2 fruit fly cellular contexts compared by ENCODE assay signal in the genomic region with DNA sequence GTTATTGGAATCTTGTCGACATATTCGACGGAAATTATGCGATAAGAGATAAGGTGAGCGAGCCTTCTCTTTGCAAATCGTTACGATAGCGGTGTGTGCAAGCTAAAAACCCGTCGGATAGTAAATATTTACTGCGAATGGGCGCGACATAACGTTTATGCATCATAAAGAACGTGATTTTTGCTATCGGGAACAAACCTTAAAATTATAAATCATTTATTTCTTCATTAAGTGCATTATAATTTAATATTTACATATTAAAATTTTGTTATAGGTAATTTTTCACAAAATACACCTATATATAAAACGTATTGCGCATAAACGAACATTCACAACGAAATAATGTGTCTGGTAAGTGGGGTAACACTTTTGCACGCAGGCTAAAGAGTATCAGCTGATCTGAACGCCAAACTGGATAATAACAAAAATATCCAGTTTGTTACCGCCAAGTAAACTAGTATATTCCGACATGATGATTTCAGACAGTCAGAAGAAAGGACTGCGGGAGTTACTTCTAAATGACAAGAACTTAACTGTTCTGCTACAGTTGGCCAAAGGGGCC.
TF ChIP-seq lines count a peak whose summit lies in the region.

A gene (minus strand): TSS at position 122 of the 562 bp plus-strand sequence.
A gene (plus strand): TSS at position 412 of the 562 bp plus-strand sequence.

TF ChIP-seq in whole organism, embryonic, 481 proteins besides CTCF, POLR2A, EP300 and RAD21 (continued from another document and continues in another):
- TF ChIP-seq tio (GFP tag; optimal IDR thresholded peaks at IDR 0.05; lab: Kevin White, UChicago) (no peak), CG12391 (tag; optimal IDR thresholded peaks at IDR 0.05; lab: Kevin White, UChicago) (peak; percentile 98), Blimp-1 (GFP tag; optimal IDR thresholded peaks at IDR 0.05; lab: Kevin White, UChicago) (peak; percentile 93), Lim3 (GFP tag; IDR thresholded peaks at IDR 0.05; lab: Robert Waterston, UW) (peak; percentile 29; the same call in 1 of the 2 replicates), nau (GFP tag; optimal IDR thresholded peaks at IDR 0.05; lab: Kevin White, UChicago) (no peak), twi (tag; optimal IDR thresholded peaks at IDR 0.05; lab: Kevin White, UChicago) (peak; percentile 88), CG17829 (tag; optimal IDR thresholded peaks at IDR 0.05; lab: Kevin White, UChicago) (peak; percentile 97), sisA (GFP tag; IDR thresholded peaks at IDR 0.05; lab: Robert Waterston, UW) (peak; percentile 81), mam (GFP tag; optimal IDR thresholded peaks at IDR 0.05; lab: Kevin White, UChicago) (peak; percentile 47), inv (GFP tag; IDR thresholded peaks at IDR 0.05; lab: Robert Waterston, UW; ENCODE audit: partially characterized antibody) (no peak), aop (GFP tag; IDR thresholded peaks at IDR 0.05; lab: Robert Waterston, UW) (peak; percentile 26; the same call in 1 of the 2 replicates), bowl (GFP tag; IDR thresholded peaks at IDR 0.05; lab: Robert Waterston, UW) (peak; percentile 85), Dref (GFP tag; IDR thresholded peaks at IDR 0.05; lab: Robert Waterston, UW) (no peak), CG18262 (tag; optimal IDR thresholded peaks at IDR 0.05; lab: Kevin White, UChicago) (peak; percentile 97), CG9727 (GFP tag; optimal IDR thresholded peaks at IDR 0.05; lab: Kevin White, UChicago) (peak; percentile 97), CG1832 (GFP tag; optimal IDR thresholded peaks at IDR 0.05; lab: Kevin White, UChicago) (no peak), sna (GFP tag; IDR thresholded peaks at IDR 0.05; lab: Robert Waterston, UW; ENCODE audit: partially characterized antibody) (no peak), amos (GFP tag; IDR thresholded peaks at IDR 0.05; lab: Robert Waterston, UW; ENCODE audit: partially characterized antibody) (no peak), CG4404 (GFP tag; IDR thresholded peaks at IDR 0.05; lab: Robert Waterston, UW) (peak; percentile 65), CG34376 (GFP tag; optimal IDR thresholded peaks at IDR 0.05; lab: Kevin White, UChicago) (peak; percentile 98), Dip2 (GFP tag; IDR thresholded peaks at IDR 0.05; lab: Robert Waterston, UW) (no peak), Myb (GFP tag; optimal IDR thresholded peaks at IDR 0.05; lab: Kevin White, UChicago) (peak; percentile 34), B-H1 (GFP tag; IDR thresholded peaks at IDR 0.05; lab: Robert Waterston, UW) (peak; percentile 87), CoRest (tag; optimal IDR thresholded peaks at IDR 0.05; lab: Kevin White, UChicago) (peak; percentile 97), CG4360 (GFP tag; IDR thresholded peaks at IDR 0.05; lab: Robert Waterston, UW) (peak; percentile 72), Bteb2 (GFP tag; optimal IDR thresholded peaks at IDR 0.05; lab: Kevin White, UChicago) (peak; percentile 77), CG31365 (tag; optimal IDR thresholded peaks at IDR 0.05; lab: Kevin White, UChicago) (peak; percentile 77), oc (tag; optimal IDR thresholded peaks at IDR 0.05; lab: Kevin White, UChicago) (peak; percentile 95), shn (GFP tag; optimal IDR thresholded peaks at IDR 0.05; lab: Kevin White, UChicago) (no peak), gt (GFP tag; IDR thresholded peaks at IDR 0.05; lab: Robert Waterston, UW) (peak; percentile 71), CG16779 (GFP tag; IDR thresholded peaks at IDR 0.05; lab: Robert Waterston, UW) (peak; percentile 83), CG11504 (tag; optimal IDR thresholded peaks at IDR 0.05; lab: Kevin White, UChicago) (peak; percentile 95), vfl (GFP tag; optimal IDR thresholded peaks at IDR 0.05; lab: Kevin White, UChicago) (peak; percentile 70), sens (GFP tag; lab: Kevin White, UChicago) (no peak), CG14014 (GFP tag; IDR thresholded peaks at IDR 0.05; lab: Robert Waterston, UW) (peak; percentile 96), CG6683 (GFP tag; optimal IDR thresholded peaks at IDR 0.05; lab: Kevin White, UChicago) (peak; percentile 92), ara (GFP tag; IDR thresholded peaks at IDR 0.05; lab: Robert Waterston, UW) (peak; percentile 94), so (GFP tag; IDR thresholded peaks at IDR 0.05; lab: Robert Waterston, UW) (peak; percentile 95), BEAF-32 (GFP tag; optimal IDR thresholded peaks at IDR 0.05; lab: Kevin White, UChicago) (peak; percentile 37), trem (tag; optimal IDR thresholded peaks at IDR 0.05; lab: Kevin White, UChicago) (peak; percentile 93), gem (tag; optimal IDR thresholded peaks at IDR 0.05; lab: Kevin White, UChicago) (peak; percentile 98), Ptx1 (GFP tag; IDR thresholded peaks at IDR 0.05; lab: Robert Waterston, UW) (peak; percentile 93), CG11695 (GFP tag; IDR thresholded peaks at IDR 0.05; lab: Robert Waterston, UW) (peak; percentile 97), ttk (GFP tag; IDR thresholded peaks at IDR 0.05; lab: Robert Waterston, UW) (peak; percentile 93), CG43689 (GFP tag; IDR thresholded peaks at IDR 0.05; lab: Robert Waterston, UW) (peak; percentile 84), CG10979 (tag; optimal IDR thresholded peaks at IDR 0.05; lab: Kevin White, UChicago) (peak; percentile 96), hbn (GFP tag; IDR thresholded peaks at IDR 0.05; lab: Robert Waterston, UW; ENCODE audit: partially characterized antibody) (no peak), Taf1 (GFP tag; IDR thresholded peaks at IDR 0.05; lab: Robert Waterston, UW) (peak; percentile 86), Ssrp (tag; optimal IDR thresholded peaks at IDR 0.05; lab: Kevin White, UChicago) (peak; percentile 94), ab (GFP tag; optimal IDR thresholded peaks at IDR 0.05; lab: Kevin White, UChicago) (no peak), CG14050 (GFP tag; IDR thresholded peaks at IDR 0.05; lab: Robert Waterston, UW) (peak; percentile 95), rib (GFP tag; IDR thresholded peaks at IDR 0.05; lab: Robert Waterston, UW) (peak; percentile 94), tin (GFP tag; optimal IDR thresholded peaks at IDR 0.05; lab: Kevin White, UChicago) (peak; percentile 86), br (optimal IDR thresholded peaks at IDR 0.05; lab: Kevin White, UChicago) (no peak), hkb (optimal IDR thresholded peaks at IDR 0.05; lab: Kevin White, UChicago) (no peak), hkb (GFP tag; IDR thresholded peaks at IDR 0.05; lab: Robert Waterston, UW) (peak; percentile 96), Hey (tag; optimal IDR thresholded peaks at IDR 0.05; lab: Kevin White, UChicago) (no peak), sqz (GFP tag; optimal IDR thresholded peaks at IDR 0.05; lab: Kevin White, UChicago) (peak; percentile 94), ind (GFP tag; optimal IDR thresholded peaks at IDR 0.05; lab: Kevin White, UChicago) (no peak), CG12071 (GFP tag; optimal IDR thresholded peaks at IDR 0.05; lab: Kevin White, UChicago) (peak; percentile 88), CG15011 (GFP tag; optimal IDR thresholded peaks at IDR 0.05; lab: Kevin White, UChicago) (no peak), CG6765 (GFP tag; optimal IDR thresholded peaks at IDR 0.05; lab: Kevin White, UChicago) (peak; percentile 94), CG7372 (GFP tag; IDR thresholded peaks at IDR 0.05; lab: Robert Waterston, UW) (peak; percentile 93)

TF ChIP-seq in whole organism, prepupa, 60 proteins besides CTCF, POLR2A, EP300 and RAD21 (continued from another document):
- no peak for TF ChIP-seq Hr39 (GFP tag; optimal IDR thresholded peaks at IDR 0.05; lab: Kevin White, UChicago)
- TF ChIP-seq fd59A (GFP tag; optimal IDR thresholded peaks at IDR 0.05; lab: Kevin White, UChicago): peak; percentile 85
- peak; percentile 94 for TF ChIP-seq Lpt (GFP tag; optimal IDR thresholded peaks at IDR 0.05; lab: Kevin White, UChicago)
- no peak for TF ChIP-seq CG8319 (GFP tag; optimal IDR thresholded peaks at IDR 0.05; lab: Kevin White, UChicago)
- TF ChIP-seq Ets21C (GFP tag; optimal IDR thresholded peaks at IDR 0.05; lab: Kevin White, UChicago): no peak
- TF ChIP-seq spab (GFP tag; optimal IDR thresholded peaks at IDR 0.05; lab: Kevin White, UChicago): peak; percentile 90
- peak; percentile 84 for TF ChIP-seq lz (GFP tag; optimal IDR thresholded peaks at IDR 0.05; lab: Kevin White, UChicago)
- TF ChIP-seq Eip93F (GFP tag; optimal IDR thresholded peaks at IDR 0.05; lab: Kevin White, UChicago): peak; percentile 91
- TF ChIP-seq CG6276 (GFP tag; optimal IDR thresholded peaks at IDR 0.05; lab: Kevin White, UChicago): peak; percentile 95
- TF ChIP-seq OdsH (GFP tag; optimal IDR thresholded peaks at IDR 0.05; lab: Kevin White, UChicago): no peak
- peak; percentile 92 for TF ChIP-seq CG6792 (GFP tag; optimal IDR thresholded peaks at IDR 0.05; lab: Kevin White, UChicago)
